Worm (Caenorhabditis elegans): ENCODE results near the gene spc-1.

spc-1 gene

DNA sequence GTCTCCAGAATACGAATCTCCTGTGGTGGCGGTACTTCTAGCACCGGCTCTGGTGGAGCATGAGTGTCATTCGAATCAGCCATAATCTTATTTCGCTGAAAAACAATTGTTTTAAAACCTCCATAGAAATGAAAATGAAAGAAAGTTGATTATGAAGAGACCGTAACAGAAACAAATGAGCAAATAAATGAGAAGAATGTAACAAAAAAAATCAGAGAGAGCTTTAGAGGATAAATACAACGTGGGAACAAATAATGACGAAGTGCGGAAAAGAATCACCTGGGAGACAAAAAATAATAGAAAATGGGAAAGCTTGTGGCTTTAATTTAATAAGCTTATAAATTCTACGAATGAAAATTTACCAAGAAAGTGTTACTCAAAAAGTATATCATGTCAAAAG, at the start of gene spc-1:
TSS of gene spc-1 (minus strand) at position 101 of the 400 bp plus-strand sequence.
- TF ChIP-seq ztf-23 (GFP tag; IDR thresholded peaks at IDR 0.05) (no peak), cog-1 (tag; optimal IDR thresholded peaks at IDR 0.05) (no peak), T22C8.4 (GFP tag; IDR thresholded peaks at IDR 0.05) (no peak), flt-1 (GFP tag; IDR thresholded peaks at IDR 0.05) (no peak), ztf-29 (GFP tag; IDR thresholded peaks at IDR 0.05) (no peak), tab-1 (GFP tag; IDR thresholded peaks at IDR 0.05) (no peak), klf-2 (GFP tag; conservative IDR thresholded peaks at IDR 0.05) (no peak), med-1 (GFP tag; optimal IDR thresholded peaks at IDR 0.05; ENCODE audit: insufficient read depth) (no peak), ref-1 (GFP tag; conservative IDR thresholded peaks at IDR 0.05) (no peak)

DNA sequence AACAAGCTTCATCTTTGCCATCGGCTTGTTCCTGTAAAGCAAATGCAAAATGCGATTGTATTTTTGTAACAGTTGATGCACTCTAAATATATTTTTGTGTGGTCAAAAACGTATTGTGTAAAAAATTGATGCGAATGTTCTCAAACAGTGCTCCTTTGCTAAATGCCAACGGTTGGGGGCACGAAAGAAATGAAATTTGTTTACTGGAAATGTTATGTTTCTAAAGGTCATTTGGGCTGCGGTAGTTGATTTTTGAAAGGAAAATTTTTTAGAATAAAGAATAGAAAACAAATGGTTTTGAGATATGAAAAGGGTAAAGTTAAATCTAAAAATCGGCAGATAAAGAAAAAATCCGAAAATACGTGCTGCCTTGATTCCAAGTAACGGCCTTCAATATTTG, 43.6 kb upstream of the spc-1 start, which contains the start of gene C15C7.6:
TSS of gene C15C7.6 (minus strand) at position 101 of the 400 bp plus-strand sequence.
- TF ChIP-seq flt-1 (GFP tag; IDR thresholded peaks at IDR 0.05) = no peak
- no peak for TF ChIP-seq ref-1 (GFP tag; conservative IDR thresholded peaks at IDR 0.05)
- no peak for TF ChIP-seq klf-2 (GFP tag; conservative IDR thresholded peaks at IDR 0.05)
- TF ChIP-seq ztf-23 (GFP tag; IDR thresholded peaks at IDR 0.05) = no peak
- no peak for TF ChIP-seq T22C8.4 (GFP tag; IDR thresholded peaks at IDR 0.05)
- TF ChIP-seq med-1 (GFP tag; optimal IDR thresholded peaks at IDR 0.05; ENCODE audit: insufficient read depth) = no peak
- TF ChIP-seq ztf-29 (GFP tag; IDR thresholded peaks at IDR 0.05) = no peak
- no peak for TF ChIP-seq cog-1 (tag; optimal IDR thresholded peaks at IDR 0.05)
- no peak for TF ChIP-seq tab-1 (GFP tag; IDR thresholded peaks at IDR 0.05)

- TF ChIP-seq ref-1 (GFP tag; conservative IDR thresholded peaks at IDR 0.05) = no peak
- TF ChIP-seq ztf-29 (GFP tag; IDR thresholded peaks at IDR 0.05) = no peak
- TF ChIP-seq tab-1 (GFP tag; IDR thresholded peaks at IDR 0.05) = no peak
- no peak for TF ChIP-seq cog-1 (tag; optimal IDR thresholded peaks at IDR 0.05)
- no peak for TF ChIP-seq T22C8.4 (GFP tag; IDR thresholded peaks at IDR 0.05)
- TF ChIP-seq flt-1 (GFP tag; IDR thresholded peaks at IDR 0.05) = no peak
- no peak for TF ChIP-seq med-1 (GFP tag; optimal IDR thresholded peaks at IDR 0.05; ENCODE audit: insufficient read depth)
- TF ChIP-seq klf-2 (GFP tag; conservative IDR thresholded peaks at IDR 0.05) = no peak
- no peak for TF ChIP-seq ztf-23 (GFP tag; IDR thresholded peaks at IDR 0.05)
Measured at ce11 chrX:3165569-3165968, 38.7 kb upstream of the spc-1 start, which contains the start of gene pfut-1. Gene pfut-1, plus strand, starts transcription at chrX:3165826.

- TF ChIP-seq T22C8.4 (GFP tag; IDR thresholded peaks at IDR 0.05) (no peak), med-1 (GFP tag; optimal IDR thresholded peaks at IDR 0.05; ENCODE audit: insufficient read depth) (no peak), flt-1 (GFP tag; IDR thresholded peaks at IDR 0.05) (no peak), ref-1 (GFP tag; conservative IDR thresholded peaks at IDR 0.05) (no peak), klf-2 (GFP tag; conservative IDR thresholded peaks at IDR 0.05) (no peak), cog-1 (tag; optimal IDR thresholded peaks at IDR 0.05) (no peak), ztf-29 (GFP tag; IDR thresholded peaks at IDR 0.05) (no peak), ztf-23 (GFP tag; IDR thresholded peaks at IDR 0.05) (no peak), tab-1 (GFP tag; IDR thresholded peaks at IDR 0.05) (no peak)
Measured at ce11 chrX:3163972-3164575, 37.2 kb upstream of the spc-1 start, which contains the start of gene syx-6. Gene syx-6, plus strand, starts transcription at chrX:3164525.

ce11 chrX:3159542-3159941, 32.7 kb upstream of the spc-1 start, which contains the start of gene gcc-1:
Gene gcc-1, plus strand, starts transcription at chrX:3159940.
- peak; percentile 24 for TF ChIP-seq cog-1 (tag; optimal IDR thresholded peaks at IDR 0.05)
- TF ChIP-seq T22C8.4 (GFP tag; IDR thresholded peaks at IDR 0.05) = 0 out of 2 replicates have a peak, but pooled peaks have one; percentile 27
- TF ChIP-seq ztf-29 (GFP tag; IDR thresholded peaks at IDR 0.05) = no peak

DNA sequence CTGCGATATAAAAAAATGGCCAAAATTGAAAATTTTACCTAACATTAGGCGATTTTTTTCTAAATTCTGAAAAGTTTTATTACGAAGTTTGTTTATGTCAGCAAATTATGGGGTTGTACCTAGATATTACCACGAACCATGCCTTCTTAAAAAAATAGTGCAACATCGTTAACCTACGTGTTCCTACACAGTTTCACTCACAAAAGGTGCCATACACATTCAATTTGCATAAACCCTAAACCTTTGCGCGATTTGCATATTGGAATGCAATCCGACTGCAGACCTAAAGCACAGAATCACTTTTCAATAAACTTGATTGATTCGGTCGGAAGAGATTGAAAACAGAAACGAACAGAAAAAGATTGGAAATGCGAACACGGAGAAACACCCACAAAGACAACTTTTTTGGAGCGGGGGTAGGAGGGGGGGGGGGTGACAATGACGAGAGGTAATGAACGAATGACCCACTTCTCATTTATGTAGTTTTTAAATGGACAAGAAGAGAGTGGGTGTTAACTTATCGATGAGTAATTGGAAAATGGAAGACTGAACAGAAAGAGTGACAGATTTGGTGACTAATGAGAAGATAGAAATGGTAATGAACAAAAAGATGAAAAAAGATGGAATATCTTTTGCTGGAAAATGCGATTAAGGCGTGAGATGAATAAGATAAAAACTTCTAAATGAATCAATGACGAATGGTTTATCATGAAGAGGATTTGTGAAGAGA, 29.3 kb upstream of the spc-1 start:
- TF ChIP-seq klf-2 (GFP tag; conservative IDR thresholded peaks at IDR 0.05) = no peak
- no peak for TF ChIP-seq ztf-29 (GFP tag; IDR thresholded peaks at IDR 0.05)
- TF ChIP-seq ztf-23 (GFP tag; IDR thresholded peaks at IDR 0.05) = no peak
- TF ChIP-seq cog-1 (tag; optimal IDR thresholded peaks at IDR 0.05) = no peak
- TF ChIP-seq med-1 (GFP tag; optimal IDR thresholded peaks at IDR 0.05; ENCODE audit: insufficient read depth) = no peak
- TF ChIP-seq T22C8.4 (GFP tag; IDR thresholded peaks at IDR 0.05) = no peak
- no peak for TF ChIP-seq ref-1 (GFP tag; conservative IDR thresholded peaks at IDR 0.05)
- TF ChIP-seq flt-1 (GFP tag; IDR thresholded peaks at IDR 0.05) = no peak
- no peak for TF ChIP-seq tab-1 (GFP tag; IDR thresholded peaks at IDR 0.05)

DNA sequence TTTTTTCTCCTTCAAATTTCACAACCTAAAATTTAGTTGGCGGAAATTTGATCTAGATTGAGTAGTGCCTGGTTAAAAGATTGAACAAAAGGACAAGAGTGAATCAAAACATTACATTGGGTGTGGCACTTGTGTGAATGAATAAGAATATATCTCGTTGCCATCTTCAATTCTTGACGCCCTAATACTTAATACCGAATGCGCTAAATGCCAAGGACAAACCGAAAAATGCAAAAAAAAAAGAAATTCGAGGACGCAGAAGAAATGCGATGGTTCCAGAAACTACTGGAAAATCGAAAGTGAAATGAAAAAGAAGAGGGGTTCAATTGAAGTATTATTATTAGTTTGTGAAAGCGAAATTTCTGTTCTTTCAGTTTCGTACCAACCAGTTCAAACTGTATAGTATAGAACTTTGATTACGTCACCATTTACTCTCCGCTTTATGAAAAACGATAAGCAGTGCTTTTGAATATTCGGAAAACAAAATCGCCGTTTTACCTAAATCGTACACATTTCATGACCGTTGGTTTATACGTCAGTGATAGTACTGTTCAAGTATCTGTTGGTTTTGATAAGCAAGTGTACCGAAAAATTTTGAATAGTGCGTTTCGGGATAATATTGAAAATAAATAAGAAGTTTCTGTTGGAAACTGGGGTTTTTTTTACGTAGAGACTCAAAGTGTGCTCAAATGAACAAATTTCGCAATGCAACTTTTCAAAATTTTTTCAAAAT, 28.4 kb upstream of the spc-1 start:
- no peak for TF ChIP-seq ztf-23 (GFP tag; IDR thresholded peaks at IDR 0.05)
- no peak for TF ChIP-seq med-1 (GFP tag; optimal IDR thresholded peaks at IDR 0.05; ENCODE audit: insufficient read depth)
- TF ChIP-seq cog-1 (tag; optimal IDR thresholded peaks at IDR 0.05) = no peak
- no peak for TF ChIP-seq klf-2 (GFP tag; conservative IDR thresholded peaks at IDR 0.05)
- TF ChIP-seq ztf-29 (GFP tag; IDR thresholded peaks at IDR 0.05) = no peak

- TF ChIP-seq cog-1 (tag; optimal IDR thresholded peaks at IDR 0.05) (no peak), tab-1 (GFP tag; IDR thresholded peaks at IDR 0.05) (no peak), T22C8.4 (GFP tag; IDR thresholded peaks at IDR 0.05) (no peak), ref-1 (GFP tag; conservative IDR thresholded peaks at IDR 0.05) (no peak), flt-1 (GFP tag; IDR thresholded peaks at IDR 0.05) (no peak), ztf-29 (GFP tag; IDR thresholded peaks at IDR 0.05) (no peak)
Measured at ce11 chrX:3154562-3154961, 27.7 kb upstream of the spc-1 start.

- TF ChIP-seq T22C8.4 (GFP tag; IDR thresholded peaks at IDR 0.05) = no peak
- no peak for TF ChIP-seq tab-1 (GFP tag; IDR thresholded peaks at IDR 0.05)
- TF ChIP-seq cog-1 (tag; optimal IDR thresholded peaks at IDR 0.05) = no peak
- TF ChIP-seq ztf-29 (GFP tag; IDR thresholded peaks at IDR 0.05) = no peak
- TF ChIP-seq ztf-23 (GFP tag; IDR thresholded peaks at IDR 0.05) = no peak
- TF ChIP-seq ref-1 (GFP tag; conservative IDR thresholded peaks at IDR 0.05) = no peak
- no peak for TF ChIP-seq flt-1 (GFP tag; IDR thresholded peaks at IDR 0.05)
- TF ChIP-seq med-1 (GFP tag; optimal IDR thresholded peaks at IDR 0.05; ENCODE audit: insufficient read depth) = no peak
- TF ChIP-seq klf-2 (GFP tag; conservative IDR thresholded peaks at IDR 0.05) = no peak
Measured at ce11 chrX:3153133-3153532, 26.3 kb upstream of the spc-1 start.
